Worm (Caenorhabditis elegans) whole organism, L3 larva: ENCODE data around the gene Y105C5B.1.

Experiments used
- R02D3.7 ChIP-seq: fragments of 150-350 bp; optimal IDR thresholded peaks from 2 replicates; lab custom pipeline; 2014; ENCODE audit warnings: missing biosample characterization, missing genetic modification characterization
- ZK546.5 ChIP-seq: sonication (generic microtip); optimal IDR thresholded peaks from 2 replicates; lab custom pipeline; 2017; ENCODE audit warnings: missing biosample characterization, missing genetic modification characterization
- aly-2 ChIP-seq: fragments of 150-350 bp; optimal IDR thresholded peaks from 2 replicates; lab custom pipeline; 2014; ENCODE audit warnings: missing biosample characterization, missing genetic modification characterization
- ama-1 ChIP-seq: fragments of 150-350 bp; optimal IDR thresholded peaks from 2 replicates; lab custom pipeline; 2018
- ceh-16 ChIP-seq: sonication (generic microtip); optimal IDR thresholded peaks from 2 replicates; lab custom pipeline; 2017; ENCODE audit warnings: missing biosample characterization, missing genetic modification characterization
- ceh-82 ChIP-seq: fragments of 150-350 bp; optimal IDR thresholded peaks from 2 replicates; lab custom pipeline; 2014; ENCODE audit warnings: missing biosample characterization, missing genetic modification characterization
- daf-12 ChIP-seq: fragments of 150-350 bp; optimal IDR thresholded peaks from 2 replicates; lab custom pipeline; 2014; ENCODE audit warnings: missing biosample characterization, missing genetic modification reagents, missing genetic modification characterization
- egl-27 ChIP-seq: sonication (generic microtip); optimal IDR thresholded peaks from 4 replicates; lab custom pipeline; 2017; ENCODE audit warnings: missing biosample characterization, missing genetic modification reagents, missing genetic modification characterization
- egl-5 ChIP-seq: fragments of 150-350 bp; optimal IDR thresholded peaks from 2 replicates; lab custom pipeline; 2017; ENCODE audit warnings: missing biosample characterization, missing genetic modification reagents, missing genetic modification characterization, inconsistent platforms
- elt-2 ChIP-seq: sonication (generic microtip); optimal IDR thresholded peaks from 2 replicates; lab custom pipeline; 2016; ENCODE audit warnings: missing genetic modification reagents, mild to moderate bottlenecking, missing genetic modification characterization, missing compliant biosample characterization
- elt-3 ChIP-seq, 3 experiments: fragments of 150-350 bp in 1 of 3; sonication (generic microtip) in 2 of 3; optimal IDR thresholded peaks; 2 replicates in 2 of 3; 4 replicates in 1 of 3; lab custom pipeline; 2014 to 2017; ENCODE audit warnings: missing biosample characterization in 3 of 3, missing genetic modification characterization in 3 of 3
- fkh-10 ChIP-seq: sonication (generic microtip); optimal IDR thresholded peaks from 2 replicates; lab custom pipeline; 2017; ENCODE audit warnings: missing biosample characterization, missing genetic modification reagents, missing genetic modification characterization
- fkh-2 ChIP-seq: fragments of 150-350 bp; optimal IDR thresholded peaks from 2 replicates; lab custom pipeline; 2014; ENCODE audit warnings: missing biosample characterization, missing genetic modification reagents, missing genetic modification characterization
- fos-1 ChIP-seq: fragments of 150-350 bp; optimal IDR thresholded peaks from 2 replicates; lab custom pipeline; 2014; ENCODE audit warnings: missing biosample characterization, missing genetic modification characterization
- jun-1 ChIP-seq: fragments of 150-350 bp; optimal IDR thresholded peaks from 2 replicates; lab custom pipeline; 2014; ENCODE audit warnings: missing biosample characterization, missing genetic modification reagents, missing genetic modification characterization
- lin-39 ChIP-seq: fragments of 150-350 bp; optimal IDR thresholded peaks from 2 replicates; lab custom pipeline; 2018; ENCODE audit warnings: missing biosample characterization, missing genetic modification reagents, missing genetic modification characterization
- nfya-1 ChIP-seq: sonication (generic microtip); optimal IDR thresholded peaks from 2 replicates; lab custom pipeline; 2017; ENCODE audit warnings: missing genetic modification characterization, mild to moderate bottlenecking, missing compliant biosample characterization, antibody characterized with exemption, moderate library complexity; ENCODE audit not compliant: insufficient read depth
- nhr-11 ChIP-seq: fragments of 150-350 bp; optimal IDR thresholded peaks from 2 replicates; lab custom pipeline; 2014; ENCODE audit warnings: missing biosample characterization, missing genetic modification characterization
- nhr-12 ChIP-seq: fragments of 150-350 bp; optimal IDR thresholded peaks from 2 replicates; lab custom pipeline; 2014; ENCODE audit warnings: missing biosample characterization, missing genetic modification characterization
- nhr-23 ChIP-seq: fragments of 150-350 bp; optimal IDR thresholded peaks from 2 replicates; lab custom pipeline; 2014; ENCODE audit warnings: missing biosample characterization, missing genetic modification reagents, missing genetic modification characterization
- nhr-25 ChIP-seq: sonication (generic microtip); optimal IDR thresholded peaks from 2 replicates; lab custom pipeline; 2017; ENCODE audit warnings: missing biosample characterization, missing genetic modification characterization
- nhr-28 ChIP-seq: fragments of 150-350 bp; optimal IDR thresholded peaks from 2 replicates; lab custom pipeline; 2014; ENCODE audit warnings: missing biosample characterization, missing genetic modification characterization
- nhr-43 ChIP-seq: sonication (generic microtip); optimal IDR thresholded peaks from 2 replicates; lab custom pipeline; 2016; ENCODE audit warnings: mild to moderate bottlenecking, missing genetic modification characterization, missing compliant biosample characterization; ENCODE audit not compliant: poor library complexity, severe bottlenecking
- nhr-67 ChIP-seq: fragments of 150-350 bp; optimal IDR thresholded peaks from 2 replicates; lab custom pipeline; 2014; ENCODE audit warnings: missing biosample characterization, missing genetic modification characterization
- nhr-76 ChIP-seq: fragments of 150-350 bp; sonication (generic microtip); optimal IDR thresholded peaks from 5 replicates; lab custom pipeline; 2014; ENCODE audit warnings: missing biosample characterization, missing genetic modification characterization
- nhr-77 ChIP-seq: fragments of 150-350 bp; optimal IDR thresholded peaks from 2 replicates; lab custom pipeline; 2014; ENCODE audit warnings: missing biosample characterization, missing genetic modification characterization
- pha-4 ChIP-seq: fragments of 150-350 bp; optimal IDR thresholded peaks from 2 replicates; lab custom pipeline; 2014; ENCODE audit warnings: missing biosample characterization, missing genetic modification reagents, missing genetic modification characterization
- pqm-1 ChIP-seq: fragments of 150-350 bp; optimal IDR thresholded peaks from 2 replicates; lab custom pipeline; 2017; ENCODE audit warnings: missing biosample characterization, missing genetic modification characterization, inconsistent platforms
- sea-2 ChIP-seq: fragments of 150-350 bp; sonication (generic microtip); optimal IDR thresholded peaks from 4 replicates; lab custom pipeline; 2014; ENCODE audit warnings: missing biosample characterization, missing genetic modification reagents, missing genetic modification characterization
- snpc-4 ChIP-seq: fragments of 150-350 bp; optimal IDR thresholded peaks from 2 replicates; lab custom pipeline; 2014; ENCODE audit warnings: missing biosample characterization, missing genetic modification characterization
- unc-39 ChIP-seq: sonication (generic microtip); optimal IDR thresholded peaks from 4 replicates; lab custom pipeline; 2017; ENCODE audit warnings: missing biosample characterization, missing genetic modification characterization
- zag-1 ChIP-seq: fragments of 150-350 bp; optimal IDR thresholded peaks from 2 replicates; lab custom pipeline; 2014; ENCODE audit warnings: missing biosample characterization, missing genetic modification characterization

The Y105C5B.1 gene

ce11 chrIV:15880114-15880513, 9.7 kb downstream of the Y105C5B.1 start:
- no peak for TF ChIP-seq ceh-16 (tag; lab: Kevin White, UChicago)
- TF ChIP-seq nhr-77: no peak
- TF ChIP-seq nfya-1 (tag; lab: Kevin White, UChicago): no peak
- no peak for TF ChIP-seq lin-39 (tag; lab: Kevin White, UChicago)
- no peak for TF ChIP-seq ZK546.5 (tag; lab: Kevin White, UChicago)
- TF ChIP-seq fkh-2 (tag; lab: Kevin White, UChicago): no peak
- no peak for TF ChIP-seq pha-4 (tag; lab: Kevin White, UChicago)
- no peak for TF ChIP-seq unc-39
- no peak for TF ChIP-seq elt-2 (tag; lab: Kevin White, UChicago)
- no peak for TF ChIP-seq aly-2 (tag; lab: Kevin White, UChicago)
- TF ChIP-seq pqm-1: no peak
- no peak for TF ChIP-seq ceh-82
- TF ChIP-seq R02D3.7: no peak
- TF ChIP-seq nhr-76: no peak
- no peak for TF ChIP-seq daf-12

ce11 chrIV:15883922-15884321, 13.5 kb downstream of the Y105C5B.1 start, which contains the start of gene Y105C5B.3:
Y105C5B.3 (plus strand) TSS chrIV:15884222.
- no peak for TF ChIP-seq elt-3 (tag; optimal IDR thresholded peaks at IDR 0.05; lab: Kevin White, UChicago)
- no peak for TF ChIP-seq nhr-12 (tag; lab: Kevin White, UChicago)
- TF ChIP-seq nhr-67: no peak
- no peak for TF ChIP-seq elt-2 (tag; lab: Kevin White, UChicago)
- TF ChIP-seq jun-1 (tag; lab: Kevin White, UChicago): no peak
- TF ChIP-seq nhr-77: no peak
- no peak for TF ChIP-seq egl-27 (tag; lab: Kevin White, UChicago)
- no peak for TF ChIP-seq sea-2 (GFP tag; lab: Kevin White, UChicago)
- TF ChIP-seq pqm-1: no peak
- no peak for TF ChIP-seq ceh-16 (tag; lab: Kevin White, UChicago)
- TF ChIP-seq nhr-25 (tag; lab: Kevin White, UChicago): no peak
- no peak for TF ChIP-seq zag-1 (tag; lab: Kevin White, UChicago)
- no peak for TF ChIP-seq ama-1
- TF ChIP-seq fkh-2 (tag; lab: Kevin White, UChicago): no peak
- TF ChIP-seq fkh-10 (GFP tag; lab: Kevin White, UChicago): no peak
- no peak for TF ChIP-seq snpc-4 (tag; lab: Kevin White, UChicago)
- TF ChIP-seq, all 47 proteins: peak for 0

- TF ChIP-seq elt-2 (tag; lab: Kevin White, UChicago) (no peak), ceh-16 (tag; lab: Kevin White, UChicago) (no peak), nhr-43 (tag; lab: Kevin White, UChicago) (no peak), egl-27 (tag; lab: Kevin White, UChicago) (no peak), nhr-23 (tag; lab: Kevin White, UChicago) (no peak), ama-1 (no peak), unc-39 (no peak), nhr-28 (tag; lab: Kevin White, UChicago) (no peak), jun-1 (tag; lab: Kevin White, UChicago) (no peak), fos-1 (tag; lab: Kevin White, UChicago) (no peak)
- TF ChIP-seq, all 47 proteins: peak for 0
Measured at ce11 chrIV:15894133-15894532, 23.7 kb downstream of the Y105C5B.1 start, which contains the start of gene srv-14. srv-14 (minus strand) TSS chrIV:15894233.

- no peak for TF ChIP-seq sea-2 (GFP tag; lab: Kevin White, UChicago)
Measured at ce11 chrIV:15894819-15895218, 24.4 kb downstream of the Y105C5B.1 start.

ce11 chrIV:15900158-15900557, 29.7 kb downstream of the Y105C5B.1 start:
- TF ChIP-seq lin-39 (tag; lab: Kevin White, UChicago) (no peak), sea-2 (GFP tag; lab: Kevin White, UChicago) (no peak), nhr-77 (no peak), nhr-11 (tag; lab: Kevin White, UChicago) (no peak), R02D3.7 (no peak), egl-27 (tag; lab: Kevin White, UChicago) (no peak), pqm-1 (no peak), ceh-82 (no peak), fkh-10 (GFP tag; lab: Kevin White, UChicago) (no peak), egl-5 (no peak), fos-1 (tag; lab: Kevin White, UChicago) (no peak)
